Fruit fly (Drosophila melanogaster) S2 (cell line): ENCODE results near the gene nuf.

ENCODE experiments used
- CG8478 ChIP-seq: fragments of >200 bp; optimal IDR thresholded peaks from 2 replicates; lab custom pipeline; 2018
- CTCF ChIP-seq, 2 experiments: fragments of >200 bp; optimal IDR thresholded peaks; 2 replicates each; lab custom pipeline; 2018

DNA sequence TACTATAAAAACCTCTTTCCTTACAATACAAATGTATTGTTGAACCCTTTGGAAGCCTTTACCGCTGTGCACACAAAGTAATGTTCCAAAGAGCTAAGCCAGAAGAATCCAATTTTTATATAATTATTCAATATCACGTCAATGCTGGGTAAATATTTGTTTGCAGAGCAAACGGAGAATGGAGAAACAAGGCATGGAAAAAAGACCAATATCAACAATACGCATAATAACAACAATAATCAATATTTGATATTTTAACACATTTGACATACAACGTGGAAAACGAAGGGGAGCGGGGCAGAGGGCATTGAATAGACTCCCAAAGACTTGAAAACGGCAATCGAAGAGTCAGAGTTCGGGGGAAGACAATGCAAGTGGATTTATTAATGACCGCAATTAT is 16.5 kb upstream of the nuf start:
- TF ChIP-seq CG8478 (no peak), CTCF (optimal IDR thresholded peaks at IDR 0.05; lab: Kevin White, UChicago) (no peak)
